Fruit fly (Drosophila melanogaster) whole organism, embryonic: ENCODE data around the gene CG6254.

Experiments used
- chinmo ChIP-seq: fragments of 200-800 bp; sonication (Bioruptor generic); IDR thresholded peaks from 4 replicates; pipeline ENCODE4 v1.3.6; 2022; ENCODE audit warnings: missing biosample characterization, missing genetic modification characterization; ENCODE audit not compliant: partially characterized antibody
- sima ChIP-seq: fragments of 200-800 bp; sonication (Bioruptor generic); optimal IDR thresholded peaks from 2 replicates; lab custom pipeline; 2016; ENCODE audit warnings: missing biosample characterization, missing genetic modification characterization

dm6 chr3R:10147176-10147575, 14.0 kb downstream of the CG6254 start:
- TF ChIP-seq sima: no peak
- TF ChIP-seq chinmo (GFP tag; lab: Robert Waterston, UW): no peak
